In the genomic region with DNA sequence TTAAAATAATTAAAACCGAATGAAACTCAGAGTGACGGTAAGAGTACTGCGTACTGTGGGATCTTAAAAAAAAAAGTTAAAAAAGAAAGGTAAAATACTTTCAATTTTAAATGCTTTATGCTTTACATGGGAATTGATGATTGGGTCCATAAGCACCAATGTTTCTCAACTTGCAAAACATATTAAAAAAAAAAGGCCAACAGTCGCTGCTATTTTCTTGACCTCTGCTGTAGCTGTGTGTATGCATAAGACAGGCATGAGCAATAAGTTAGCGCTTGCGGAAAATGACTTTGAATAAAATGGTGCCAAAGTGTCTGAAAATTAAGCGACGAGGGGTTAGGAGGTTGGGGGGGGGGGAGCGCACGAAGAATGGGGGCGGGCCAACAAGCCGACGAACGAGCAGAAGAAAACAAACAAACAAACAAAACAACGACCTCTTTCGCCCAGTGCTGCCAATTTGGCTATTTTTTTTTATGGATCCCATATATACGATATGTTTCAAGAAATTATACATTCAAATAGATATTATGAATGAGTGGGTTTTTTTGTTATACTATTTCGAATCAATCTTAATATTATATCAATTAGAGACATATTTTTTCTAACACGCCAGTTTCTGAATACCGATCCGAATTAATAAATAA, we compare ENCODE assay signal across 1 fruit fly cellular context.
TF ChIP-seq lines count a peak whose summit lies in the region.

No protein-coding gene starts in this region.

TF ChIP-seq in whole organism, embryonic, 481 proteins besides CTCF, POLR2A, EP300 and RAD21 (continued from another document):
- TF ChIP-seq hbn (GFP tag; IDR thresholded peaks at IDR 0.05; lab: Robert Waterston, UW; ENCODE audit: partially characterized antibody) = no peak
- TF ChIP-seq MBD-R2 (GFP tag; IDR thresholded peaks at IDR 0.05; lab: Robert Waterston, UW) = peak; percentile 27; the same call in 1 of the 2 replicates
- TF ChIP-seq CG5180 (GFP tag; optimal IDR thresholded peaks at IDR 0.05; lab: Kevin White, UChicago) = peak; percentile 21
- TF ChIP-seq Stat92E (GFP tag; optimal IDR thresholded peaks at IDR 0.05; lab: Kevin White, UChicago) = no peak
- TF ChIP-seq crol (GFP tag; IDR thresholded peaks at IDR 0.05; lab: Robert Waterston, UW) = peak; percentile 81
- peak; percentile 14 for TF ChIP-seq CG6654 (GFP tag; optimal IDR thresholded peaks at IDR 0.05; lab: Kevin White, UChicago)
- TF ChIP-seq CG6813 (GFP tag; optimal IDR thresholded peaks at IDR 0.05; lab: Kevin White, UChicago) = peak; percentile 31
- TF ChIP-seq CG11695 (GFP tag; IDR thresholded peaks at IDR 0.05; lab: Robert Waterston, UW) = peak; percentile 68
- no peak for TF ChIP-seq Doc3 (GFP tag; IDR thresholded peaks at IDR 0.05; lab: Robert Waterston, UW; ENCODE audit: partially characterized antibody)
- no peak for TF ChIP-seq Dll (GFP tag; IDR thresholded peaks at IDR 0.05; lab: Robert Waterston, UW; ENCODE audit: partially characterized antibody)
- TF ChIP-seq CG2875 (GFP tag; optimal IDR thresholded peaks at IDR 0.05; lab: Kevin White, UChicago) = no peak
- no peak for TF ChIP-seq Atf3 (GFP tag; optimal IDR thresholded peaks at IDR 0.05; lab: Kevin White, UChicago)
- TF ChIP-seq BtbVII (GFP tag; optimal IDR thresholded peaks at IDR 0.05; lab: Kevin White, UChicago) = peak; percentile 37
- TF ChIP-seq Ets65A (GFP tag; lab: Kevin White, UChicago) = no peak
- TF ChIP-seq CG4730 (GFP tag; IDR thresholded peaks at IDR 0.05; lab: Robert Waterston, UW) = no peak; the same call in 1 of the 2 replicates
- TF ChIP-seq CG17361 (GFP tag; IDR thresholded peaks at IDR 0.05; lab: Robert Waterston, UW) = peak; percentile 51; the same call in 2 of the 3 replicates
- no peak for TF ChIP-seq inv (GFP tag; IDR thresholded peaks at IDR 0.05; lab: Robert Waterston, UW; ENCODE audit: partially characterized antibody)
- no peak for TF ChIP-seq CG31388 (GFP tag; optimal IDR thresholded peaks at IDR 0.05; lab: Kevin White, UChicago)
- TF ChIP-seq bbx (GFP tag; IDR thresholded peaks at IDR 0.05; lab: Robert Waterston, UW; ENCODE audit: partially characterized antibody) = no peak
- peak; percentile 24 for TF ChIP-seq ems (GFP tag; optimal IDR thresholded peaks at IDR 0.05; lab: Kevin White, UChicago)
- TF ChIP-seq Usf (GFP tag; optimal IDR thresholded peaks at IDR 0.05; lab: Kevin White, UChicago) = no peak
- TF ChIP-seq CG2120 (GFP tag; optimal IDR thresholded peaks at IDR 0.05; lab: Kevin White, UChicago) = no peak
- TF ChIP-seq tx (GFP tag; optimal IDR thresholded peaks at IDR 0.05; lab: Kevin White, UChicago) = no peak
- no peak for TF ChIP-seq Nf-YB (GFP tag; optimal IDR thresholded peaks at IDR 0.05; lab: Kevin White, UChicago)
- no peak for TF ChIP-seq CG34224 (GFP tag; IDR thresholded peaks at IDR 0.05; lab: Robert Waterston, UW; ENCODE audit: partially characterized antibody)
- TF ChIP-seq lola (GFP tag; optimal IDR thresholded peaks at IDR 0.05; lab: Kevin White, UChicago) = no peak
- TF ChIP-seq Hsf (GFP tag; optimal IDR thresholded peaks at IDR 0.05; lab: Kevin White, UChicago) = peak; percentile 41
- TF ChIP-seq Spps (tag; optimal IDR thresholded peaks at IDR 0.05; lab: Kevin White, UChicago) = no peak
- no peak for TF ChIP-seq Vsx1 (GFP tag; optimal IDR thresholded peaks at IDR 0.05; lab: Kevin White, UChicago)
- TF ChIP-seq CG7271 (tag; optimal IDR thresholded peaks at IDR 0.05; lab: Kevin White, UChicago) = no peak
- no peak for TF ChIP-seq HLH4C (GFP tag; IDR thresholded peaks at IDR 0.05; lab: Robert Waterston, UW; ENCODE audit: partially characterized antibody)
- TF ChIP-seq CG32767 (GFP tag; IDR thresholded peaks at IDR 0.05; lab: Robert Waterston, UW) = peak; percentile 60; the same call in 1 of the 2 replicates
- peak; percentile 71 for TF ChIP-seq vvl (GFP tag; IDR thresholded peaks at IDR 0.05; lab: Robert Waterston, UW)
- TF ChIP-seq gt (GFP tag; IDR thresholded peaks at IDR 0.05; lab: Robert Waterston, UW) = no peak
- TF ChIP-seq nau (GFP tag; optimal IDR thresholded peaks at IDR 0.05; lab: Kevin White, UChicago) = no peak
- TF ChIP-seq CG3281 (GFP tag; optimal IDR thresholded peaks at IDR 0.05; lab: Kevin White, UChicago) = peak; percentile 51
- TF ChIP-seq sd (tag; optimal IDR thresholded peaks at IDR 0.05; lab: Kevin White, UChicago) = no peak
- no peak for TF ChIP-seq TFAM (GFP tag; optimal IDR thresholded peaks at IDR 0.05; lab: Kevin White, UChicago)
- TF ChIP-seq tin (GFP tag; optimal IDR thresholded peaks at IDR 0.05; lab: Kevin White, UChicago) = peak; percentile 37
- TF ChIP-seq CG16815 (GFP tag; optimal IDR thresholded peaks at IDR 0.05; lab: Kevin White, UChicago) = no peak
- TF ChIP-seq slp2 (GFP tag; optimal IDR thresholded peaks at IDR 0.05; lab: Kevin White, UChicago) = peak; percentile 35
- peak; percentile 5 for TF ChIP-seq CG12942 (GFP tag; optimal IDR thresholded peaks at IDR 0.05; lab: Kevin White, UChicago)
- no peak for TF ChIP-seq CG11723 (GFP tag; optimal IDR thresholded peaks at IDR 0.05; lab: Kevin White, UChicago)
- no peak for TF ChIP-seq CG17802 (tag; optimal IDR thresholded peaks at IDR 0.05; lab: Kevin White, UChicago)
- TF ChIP-seq tna (GFP tag; IDR thresholded peaks at IDR 0.05; lab: Robert Waterston, UW; ENCODE audit: partially characterized antibody) = no peak
- TF ChIP-seq seq (GFP tag; IDR thresholded peaks at IDR 0.05; lab: Robert Waterston, UW) = peak; percentile 62
- no peak for TF ChIP-seq NfI (GFP tag; optimal IDR thresholded peaks at IDR 0.05; lab: Kevin White, UChicago)
- TF ChIP-seq Atf-2 (GFP tag; optimal IDR thresholded peaks at IDR 0.05; lab: Kevin White, UChicago) = no peak
- no peak for TF ChIP-seq Dip3 (GFP tag; optimal IDR thresholded peaks at IDR 0.05; lab: Kevin White, UChicago)
- TF ChIP-seq lmd (GFP tag; IDR thresholded peaks at IDR 0.05; lab: Robert Waterston, UW) = peak; percentile 67
- TF ChIP-seq CG10543 (GFP tag; optimal IDR thresholded peaks at IDR 0.05; lab: Kevin White, UChicago) = no peak
- TF ChIP-seq ab (GFP tag; optimal IDR thresholded peaks at IDR 0.05; lab: Kevin White, UChicago) = no peak
- TF ChIP-seq bab2 (GFP tag; optimal IDR thresholded peaks at IDR 0.05; lab: Kevin White, UChicago) = no peak
- TF ChIP-seq cas (GFP tag; IDR thresholded peaks at IDR 0.05; lab: Robert Waterston, UW) = no peak
- no peak for TF ChIP-seq Dbx (GFP tag; IDR thresholded peaks at IDR 0.05; lab: Robert Waterston, UW)
- no peak for TF ChIP-seq Mrtf (GFP tag; IDR thresholded peaks at IDR 0.05; lab: Robert Waterston, UW)
- TF ChIP-seq croc (GFP tag; conservative IDR thresholded peaks at IDR 0.05; lab: Robert Waterston, UW) = no peak
- no peak for TF ChIP-seq Kr (GFP tag; optimal IDR thresholded peaks at IDR 0.05; lab: Kevin White, UChicago)
- TF ChIP-seq CG11560 (tag; IDR thresholded peaks at IDR 0.05; lab: Robert Waterston, UW) = no peak
- TF ChIP-seq chn (GFP tag; optimal IDR thresholded peaks at IDR 0.05; lab: Kevin White, UChicago) = no peak
- TF ChIP-seq fd64A (GFP tag; optimal IDR thresholded peaks at IDR 0.05; lab: Kevin White, UChicago) = no peak
- peak in 1 of 2 experiments; percentile 52 for TF ChIP-seq Hr78 (GFP tag; optimal IDR thresholded peaks at IDR 0.05; lab: Kevin White, UChicago)
- TF ChIP-seq CG1602 (GFP tag; optimal IDR thresholded peaks at IDR 0.05; lab: Kevin White, UChicago) = peak; percentile 26
- no peak for TF ChIP-seq gcm2 (GFP tag; optimal IDR thresholded peaks at IDR 0.05; lab: Kevin White, UChicago)
- TF ChIP-seq CG11085 (GFP tag; IDR thresholded peaks at IDR 0.05; lab: Robert Waterston, UW) = no peak
- TF ChIP-seq CG12236 (GFP tag; optimal IDR thresholded peaks at IDR 0.05; lab: Kevin White, UChicago) = no peak
- TF ChIP-seq da (GFP tag; optimal IDR thresholded peaks at IDR 0.05; lab: Kevin White, UChicago) = no peak
- TF ChIP-seq CG12659 (GFP tag; optimal IDR thresholded peaks at IDR 0.05; lab: Kevin White, UChicago) = no peak
- TF ChIP-seq CG18764 (GFP tag; optimal IDR thresholded peaks at IDR 0.05; lab: Kevin White, UChicago) = peak; percentile 50
- no peak; the same call in 2 of the 3 replicates for TF ChIP-seq gce (GFP tag; IDR thresholded peaks at IDR 0.05; lab: Robert Waterston, UW)
- TF ChIP-seq stwl (tag; optimal IDR thresholded peaks at IDR 0.05; lab: Kevin White, UChicago) = no peak
- TF ChIP-seq Hr3 (GFP tag; optimal IDR thresholded peaks at IDR 0.05; lab: Kevin White, UChicago) = peak; percentile 42
- TF ChIP-seq trh (GFP tag; optimal IDR thresholded peaks at IDR 0.05; lab: Kevin White, UChicago) = no peak
- TF ChIP-seq CG17385 (GFP tag; optimal IDR thresholded peaks at IDR 0.05; lab: Kevin White, UChicago) = no peak
- peak; percentile 79 for TF ChIP-seq CG14014 (GFP tag; IDR thresholded peaks at IDR 0.05; lab: Robert Waterston, UW)
- TF ChIP-seq zen2 (GFP tag; IDR thresholded peaks at IDR 0.05; lab: Robert Waterston, UW; ENCODE audit: partially characterized antibody) = no peak
- peak; percentile 12 for TF ChIP-seq CG17829 (tag; optimal IDR thresholded peaks at IDR 0.05; lab: Kevin White, UChicago)
- TF ChIP-seq az2 (GFP tag; optimal IDR thresholded peaks at IDR 0.05; lab: Kevin White, UChicago) = peak; percentile 31
- peak; percentile 56 for TF ChIP-seq CG10366 (GFP tag; IDR thresholded peaks at IDR 0.05; lab: Robert Waterston, UW)
- no peak for TF ChIP-seq CG14860 (GFP tag; IDR thresholded peaks at IDR 0.05; lab: Robert Waterston, UW; ENCODE audit: partially characterized antibody)
- TF ChIP-seq Lhr (GFP tag; optimal IDR thresholded peaks at IDR 0.05; lab: Kevin White, UChicago) = no peak
- TF ChIP-seq ase (GFP tag; IDR thresholded peaks at IDR 0.05; lab: Robert Waterston, UW) = peak; percentile 68; the same call in 2 of the 3 replicates
- TF ChIP-seq pzg (GFP tag; optimal IDR thresholded peaks at IDR 0.05; lab: Kevin White, UChicago) = no peak
- peak; percentile 32 for TF ChIP-seq CG10979 (tag; optimal IDR thresholded peaks at IDR 0.05; lab: Kevin White, UChicago)
- TF ChIP-seq ind (GFP tag; optimal IDR thresholded peaks at IDR 0.05; lab: Kevin White, UChicago) = peak; percentile 68
- peak; percentile 49; the same call in 1 of the 2 replicates for TF ChIP-seq Awh (GFP tag; IDR thresholded peaks at IDR 0.05; lab: Robert Waterston, UW)
- TF ChIP-seq CG15696 (tag; optimal IDR thresholded peaks at IDR 0.05; lab: Kevin White, UChicago) = peak; percentile 13
- TF ChIP-seq lbe (GFP tag; optimal IDR thresholded peaks at IDR 0.05; lab: Kevin White, UChicago) = peak; percentile 30
- peak; percentile 41; the same call in 1 of the 3 replicates for TF ChIP-seq B-H1 (GFP tag; IDR thresholded peaks at IDR 0.05; lab: Robert Waterston, UW)
- TF ChIP-seq CG7372 (GFP tag; IDR thresholded peaks at IDR 0.05; lab: Robert Waterston, UW) = 0 out of 2 replicates have a peak, but pooled peaks have one; percentile 8
- no peak for TF ChIP-seq amos (GFP tag; IDR thresholded peaks at IDR 0.05; lab: Robert Waterston, UW; ENCODE audit: partially characterized antibody)
- no peak for TF ChIP-seq CG2129 (GFP tag; IDR thresholded peaks at IDR 0.05; lab: Robert Waterston, UW; ENCODE audit: partially characterized antibody)
- TF ChIP-seq abd-A (tag; optimal IDR thresholded peaks at IDR 0.05; lab: Kevin White, UChicago) = no peak
- TF ChIP-seq CG15073 (GFP tag; optimal IDR thresholded peaks at IDR 0.05; lab: Kevin White, UChicago) = no peak
- TF ChIP-seq Dref (GFP tag; IDR thresholded peaks at IDR 0.05; lab: Robert Waterston, UW) = no peak
- no peak for TF ChIP-seq emc (GFP tag; optimal IDR thresholded peaks at IDR 0.05; lab: Kevin White, UChicago)
- no peak for TF ChIP-seq NC2β (GFP tag; optimal IDR thresholded peaks at IDR 0.05; lab: Kevin White, UChicago)
- peak; percentile 50; the same call in 1 of the 2 replicates for TF ChIP-seq CG17328 (GFP tag; IDR thresholded peaks at IDR 0.05; lab: Robert Waterston, UW)
- TF ChIP-seq CG14667 (GFP tag; IDR thresholded peaks at IDR 0.05; lab: Robert Waterston, UW) = peak; percentile 66
- TF ChIP-seq CG30020 (tag; optimal IDR thresholded peaks at IDR 0.05; lab: Kevin White, UChicago) = no peak
